Worm (Caenorhabditis elegans) whole organism, midembryonic: Measurements from ENCODE around the gene C15H9.11.

ENCODE experiments used
- T22C8.4 ChIP-seq: fragments of 200-800 bp; sonication (Bioruptor generic); IDR thresholded peaks from 2 replicates; pipeline ENCODE4 v1.3.6; 2022; ENCODE audit warnings: missing genetic modification characterization, missing compliant biosample characterization
- flt-1 ChIP-seq: fragments of 200-800 bp; sonication (Bioruptor generic); IDR thresholded peaks from 2 replicates; pipeline ENCODE4 v1.3.6; 2022; ENCODE audit warnings: missing genetic modification characterization, missing compliant biosample characterization
- med-1 ChIP-seq: sonication (generic microtip); optimal IDR thresholded peaks from 2 replicates; lab custom pipeline; 2017; ENCODE audit warnings: missing genetic modification characterization, mild to moderate bottlenecking, missing compliant biosample characterization, antibody characterized with exemption, missing genetic modification reagents; ENCODE audit not compliant: insufficient read depth
- ref-1 ChIP-seq: fragments of 200-800 bp; sonication (Bioruptor generic); conservative IDR thresholded peaks from 2 replicates; pipeline ENCODE4 v1.3.6; 2022; ENCODE audit warnings: missing genetic modification reagents, missing genetic modification characterization, missing compliant biosample characterization
- tab-1 ChIP-seq: fragments of 200-800 bp; sonication (Bioruptor generic); IDR thresholded peaks from 2 replicates; pipeline ENCODE4 v1.3.6; 2022; ENCODE audit warnings: missing genetic modification characterization, missing compliant biosample characterization
- ztf-23 ChIP-seq: fragments of 200-800 bp; sonication (Bioruptor generic); IDR thresholded peaks from 2 replicates; pipeline ENCODE4 v1.3.6; 2022; ENCODE audit warnings: missing genetic modification reagents, missing genetic modification characterization, missing compliant biosample characterization
- ztf-29 ChIP-seq: fragments of 200-800 bp; sonication (Bioruptor generic); IDR thresholded peaks from 2 replicates; pipeline ENCODE4 v1.3.6; 2022; ENCODE audit warnings: missing genetic modification reagents, missing genetic modification characterization, missing compliant biosample characterization

- TF ChIP-seq T22C8.4 (GFP tag; lab: Robert Waterston, UW) (no peak), flt-1 (GFP tag; lab: Robert Waterston, UW) (0 out of 2 replicates have a peak, but pooled peaks have one; percentile 28), tab-1 (GFP tag; lab: Robert Waterston, UW) (peak; percentile 64; the same call in 1 of the 2 replicates), ref-1 (no peak), ztf-29 (no peak), ztf-23 (GFP tag; lab: Robert Waterston, UW) (peak; percentile 53; the same call in 1 of the 2 replicates), med-1 (no peak)
These were observed 5.6 kb downstream of the C15H9.11 start, which contains the start of gene C15H9.4 for ce11 chrX:6097551-6097950.
